Fruit fly (Drosophila melanogaster) whole organism, embryonic: ENCODE data around the gene CG17300.

ENCODE experiments used
- CG10267 ChIP-seq: fragments of 200-800 bp; sonication (Bioruptor generic); optimal IDR thresholded peaks from 2 replicates; lab custom pipeline; 2018; ENCODE audit warnings: missing biosample characterization, mild to moderate bottlenecking, missing genetic modification characterization, moderate library complexity
- CG10431 ChIP-seq: fragments of 200-800 bp; sonication (Bioruptor generic); optimal IDR thresholded peaks from 3 replicates; lab custom pipeline; 2018; ENCODE audit warnings: missing biosample characterization, mild to moderate bottlenecking, missing genetic modification characterization
- CG10979 ChIP-seq: fragments of 200-800 bp; sonication (Bioruptor generic); optimal IDR thresholded peaks from 2 replicates; lab custom pipeline; 2018; ENCODE audit warnings: missing biosample characterization, mild to moderate bottlenecking, missing genetic modification characterization, moderate library complexity
- CG11085 ChIP-seq: fragments of 200-800 bp; sonication (Bioruptor generic); IDR thresholded peaks from 2 replicates; pipeline ENCODE4 v1.3.6; 2022; ENCODE audit warnings: missing biosample characterization, missing genetic modification characterization
- CG11398 ChIP-seq: fragments of 200-800 bp; sonication (Bioruptor generic); optimal IDR thresholded peaks from 2 replicates; lab custom pipeline; 2016; ENCODE audit warnings: missing biosample characterization, missing genetic modification characterization
- CG12942 ChIP-seq: fragments of 200-800 bp; sonication (Bioruptor generic); optimal IDR thresholded peaks from 3 replicates; lab custom pipeline; 2016; ENCODE audit warnings: missing biosample characterization, missing genetic modification characterization
- CG13123 ChIP-seq: fragments of 200-800 bp; sonication (Bioruptor generic); optimal IDR thresholded peaks from 2 replicates; lab custom pipeline; 2016; ENCODE audit warnings: missing biosample characterization, missing genetic modification characterization
- CG14441 ChIP-seq: fragments of 200-800 bp; sonication (Bioruptor generic); IDR thresholded peaks from 2 replicates; pipeline ENCODE4 v1.3.6; 2022; ENCODE audit warnings: missing biosample characterization, missing genetic modification characterization
- CG15269 ChIP-seq: fragments of 200-800 bp; sonication (Bioruptor generic); optimal IDR thresholded peaks from 2 replicates; lab custom pipeline; 2018; ENCODE audit warnings: missing biosample characterization, mild to moderate bottlenecking, missing genetic modification characterization, moderate library complexity
- CG15601 ChIP-seq: fragments of 200-800 bp; sonication (Bioruptor generic); optimal IDR thresholded peaks from 3 replicates; lab custom pipeline; 2019; ENCODE audit warnings: missing biosample characterization, mild to moderate bottlenecking, missing genetic modification characterization, moderate library complexity
- CG1603 ChIP-seq: fragments of 200-800 bp; sonication (Bioruptor generic); optimal IDR thresholded peaks from 2 replicates; lab custom pipeline; 2019; ENCODE audit warnings: missing biosample characterization, mild to moderate bottlenecking, missing genetic modification characterization, moderate library complexity
- CG17359 ChIP-seq: fragments of 200-800 bp; sonication (Bioruptor generic); optimal IDR thresholded peaks from 3 replicates; lab custom pipeline; 2018; ENCODE audit warnings: missing biosample characterization, mild to moderate bottlenecking, missing genetic modification characterization, moderate library complexity
- CG18011 ChIP-seq: fragments of 200-800 bp; sonication (Bioruptor generic); optimal IDR thresholded peaks from 2 replicates; lab custom pipeline; 2017; ENCODE audit warnings: missing biosample characterization, missing genetic modification characterization, mild to moderate bottlenecking, moderate library complexity, missing genotype
- CG2202 ChIP-seq: fragments of 200-800 bp; sonication (Bioruptor generic); optimal IDR thresholded peaks from 2 replicates; lab custom pipeline; 2018; ENCODE audit warnings: missing biosample characterization, mild to moderate bottlenecking, missing genetic modification characterization
- CG34376 ChIP-seq: fragments of 200-800 bp; sonication (Bioruptor generic); optimal IDR thresholded peaks from 2 replicates; lab custom pipeline; 2018; ENCODE audit warnings: missing biosample characterization, mild to moderate bottlenecking, missing genetic modification characterization
- CG4360 ChIP-seq: fragments of 200-800 bp; sonication (Bioruptor generic); IDR thresholded peaks from 2 replicates; pipeline ENCODE4 v1.3.6; 2022; ENCODE audit warnings: missing biosample characterization, missing genetic modification characterization
- CG6683 ChIP-seq: fragments of 200-800 bp; sonication (Bioruptor generic); optimal IDR thresholded peaks from 2 replicates; lab custom pipeline; 2017; ENCODE audit warnings: missing biosample characterization, mild to moderate bottlenecking, missing genetic modification characterization, missing genetic modification reagents
- CG7372 ChIP-seq: fragments of 200-800 bp; sonication (Bioruptor generic); IDR thresholded peaks from 2 replicates; pipeline ENCODE4 v1.3.6; 2022; ENCODE audit warnings: missing biosample characterization, missing genetic modification characterization
- CG7786 ChIP-seq: fragments of 200-800 bp; sonication (Bioruptor generic); optimal IDR thresholded peaks from 2 replicates; lab custom pipeline; 2016; ENCODE audit warnings: missing biosample characterization, missing genetic modification characterization
- CG7839 ChIP-seq: fragments of 200-800 bp; sonication (Bioruptor generic); optimal IDR thresholded peaks from 3 replicates; lab custom pipeline; 2018; ENCODE audit warnings: missing biosample characterization, mild to moderate bottlenecking, missing genetic modification characterization, moderate library complexity
- CG8359 ChIP-seq: fragments of 200-800 bp; sonication (Bioruptor generic); optimal IDR thresholded peaks from 2 replicates; lab custom pipeline; 2017; ENCODE audit warnings: missing biosample characterization, mild to moderate bottlenecking, missing genetic modification characterization, borderline replicate concordance
- D ChIP-seq, 2 experiments: fragments of 200-800 bp in 1 of 2; fragments of >200 bp in 1 of 2; sonication (Bioruptor generic) in 1 of 2; optimal IDR thresholded peaks; 2 replicates in 1 of 2; 3 replicates in 1 of 2; lab custom pipeline; 2017; ENCODE audit warnings: mild to moderate bottlenecking in 1 of 2, missing biosample characterization in 1 of 2, missing genetic modification characterization in 1 of 2, missing genetic modification reagents in 1 of 2
- D19A ChIP-seq: fragments of 200-800 bp; optimal IDR thresholded peaks from 3 replicates; lab custom pipeline; 2019; ENCODE audit warnings: missing biosample characterization, mild to moderate bottlenecking, missing genetic modification characterization, moderate library complexity
- Fer2 ChIP-seq: fragments of 200-800 bp; sonication (Bioruptor generic); optimal IDR thresholded peaks from 2 replicates; lab custom pipeline; 2018; ENCODE audit warnings: missing biosample characterization, mild to moderate bottlenecking, missing genetic modification characterization, moderate library complexity
- Gsc ChIP-seq: fragments of 200-800 bp; sonication (Bioruptor generic); IDR thresholded peaks from 2 replicates; pipeline ENCODE4 v1.3.6; 2022; ENCODE audit warnings: missing biosample characterization, missing genetic modification characterization
- HLH54F ChIP-seq: fragments of 200-800 bp; sonication (Bioruptor generic); optimal IDR thresholded peaks from 3 replicates; lab custom pipeline; 2016; ENCODE audit warnings: missing biosample characterization, missing genetic modification characterization
- Hr3 ChIP-seq: fragments of 200-800 bp; sonication (Bioruptor generic); optimal IDR thresholded peaks from 3 replicates; lab custom pipeline; 2016; ENCODE audit warnings: missing biosample characterization, missing genetic modification characterization
- Lpt ChIP-seq: fragments of >200 bp; optimal IDR thresholded peaks from 2 replicates; lab custom pipeline; 2018; ENCODE audit warnings: missing biosample characterization, missing genetic modification characterization
- MESR4 ChIP-seq: fragments of 200-800 bp; sonication (Bioruptor generic); optimal IDR thresholded peaks from 2 replicates; lab custom pipeline; 2018; ENCODE audit warnings: missing biosample characterization, mild to moderate bottlenecking, missing genetic modification characterization, moderate library complexity
- Pdp1 ChIP-seq, 2 experiments: fragments of 200-800 bp; sonication (Bioruptor generic); optimal IDR thresholded peaks; 3 replicates each; lab custom pipeline; 2016; ENCODE audit warnings: missing biosample characterization in 2 of 2, missing genetic modification characterization in 2 of 2, mild to moderate bottlenecking in 1 of 2, moderate library complexity in 1 of 2
- Poxn ChIP-seq: fragments of 200-800 bp; sonication (Bioruptor generic); IDR thresholded peaks from 2 replicates; pipeline ENCODE4 v1.3.6; 2022; ENCODE audit warnings: missing biosample characterization, missing genetic modification characterization
- Ssrp ChIP-seq: fragments of 200-800 bp; sonication (Bioruptor generic); optimal IDR thresholded peaks from 2 replicates; lab custom pipeline; 2018; ENCODE audit warnings: missing biosample characterization, mild to moderate bottlenecking, missing genetic modification characterization, moderate library complexity
- bab2 ChIP-seq: fragments of 200-800 bp; sonication (Bioruptor generic); optimal IDR thresholded peaks from 2 replicates; lab custom pipeline; 2016; ENCODE audit warnings: missing biosample characterization, missing genetic modification characterization
- cg ChIP-seq: fragments of 200-800 bp; sonication (Bioruptor generic); optimal IDR thresholded peaks from 3 replicates; lab custom pipeline; 2019; ENCODE audit warnings: missing biosample characterization, mild to moderate bottlenecking, missing genetic modification characterization, moderate library complexity
- fd96Cb ChIP-seq: fragments of 200-800 bp; sonication (Bioruptor generic); optimal IDR thresholded peaks from 2 replicates; lab custom pipeline; 2018; ENCODE audit warnings: missing biosample characterization, mild to moderate bottlenecking, missing genetic modification characterization, moderate library complexity
- ftz-f1 ChIP-seq: fragments of 200-800 bp; sonication (Bioruptor generic); optimal IDR thresholded peaks from 2 replicates; lab custom pipeline; 2016; ENCODE audit warnings: missing biosample characterization, missing genetic modification characterization
- gem ChIP-seq: fragments of 200-800 bp; sonication (Bioruptor generic); optimal IDR thresholded peaks from 2 replicates; lab custom pipeline; 2019; ENCODE audit warnings: missing biosample characterization, mild to moderate bottlenecking, missing genetic modification characterization, moderate library complexity
- hth ChIP-seq: fragments of >200 bp; optimal IDR thresholded peaks from 2 replicates; lab custom pipeline; 2017; ENCODE audit warnings: inconsistent platforms
- ind ChIP-seq: fragments of 200-800 bp; sonication (Bioruptor generic); optimal IDR thresholded peaks from 3 replicates; lab custom pipeline; 2016; ENCODE audit warnings: missing biosample characterization, missing genetic modification characterization
- jumu ChIP-seq: fragments of 200-800 bp; sonication (Bioruptor generic); optimal IDR thresholded peaks from 3 replicates; lab custom pipeline; 2016; ENCODE audit warnings: missing biosample characterization, missing genetic modification characterization
- kay ChIP-seq: fragments of 200-800 bp; sonication (Bioruptor generic); optimal IDR thresholded peaks from 2 replicates; lab custom pipeline; 2016; ENCODE audit warnings: missing biosample characterization, missing genetic modification characterization
- nerfin-2 ChIP-seq: fragments of 200-800 bp; sonication (Bioruptor generic); IDR thresholded peaks from 2 replicates; pipeline ENCODE4 v1.3.6; 2022; ENCODE audit warnings: missing biosample characterization, missing genetic modification characterization; ENCODE audit not compliant: partially characterized antibody
- pita ChIP-seq: fragments of 200-800 bp; sonication (Bioruptor generic); optimal IDR thresholded peaks from 2 replicates; lab custom pipeline; 2017; ENCODE audit warnings: missing biosample characterization, mild to moderate bottlenecking, missing genetic modification characterization
- ro ChIP-seq: fragments of 200-800 bp; sonication (Bioruptor generic); IDR thresholded peaks from 2 replicates; pipeline ENCODE4 v1.3.6; 2022; ENCODE audit warnings: missing biosample characterization, missing genetic modification characterization
- sens ChIP-seq: fragments of 200-800 bp; sonication (Bioruptor generic); peaks from one replicate; lab custom pipeline; 2016; ENCODE audit warnings: missing biosample characterization, missing genetic modification characterization
- sr ChIP-seq: fragments of 200-800 bp; sonication (Bioruptor generic); IDR thresholded peaks from 3 replicates; pipeline ENCODE4 v1.3.6; 2022; ENCODE audit warnings: missing biosample characterization, missing genetic modification characterization
- ssp ChIP-seq: fragments of 200-800 bp; sonication (Bioruptor generic); IDR thresholded peaks from 2 replicates; pipeline ENCODE4 v1.3.6; 2022; ENCODE audit warnings: missing biosample characterization, missing genetic modification characterization
- stc ChIP-seq: fragments of 200-800 bp; sonication (Bioruptor generic); IDR thresholded peaks from 2 replicates; pipeline ENCODE4 v1.3.6; 2022; ENCODE audit warnings: missing biosample characterization, missing genetic modification characterization
- stwl ChIP-seq: fragments of 200-800 bp; sonication (Bioruptor generic); optimal IDR thresholded peaks from 3 replicates; lab custom pipeline; 2018; ENCODE audit warnings: missing biosample characterization, mild to moderate bottlenecking, missing genetic modification characterization, moderate library complexity
- tx ChIP-seq: fragments of 200-800 bp; sonication (Bioruptor generic); optimal IDR thresholded peaks from 2 replicates; lab custom pipeline; 2016; ENCODE audit warnings: missing biosample characterization, missing genetic modification characterization
- vfl ChIP-seq: fragments of 200-800 bp; sonication (Bioruptor generic); optimal IDR thresholded peaks from 2 replicates; lab custom pipeline; 2016; ENCODE audit warnings: missing biosample characterization, missing genetic modification characterization

The CG17300 gene

DNA sequence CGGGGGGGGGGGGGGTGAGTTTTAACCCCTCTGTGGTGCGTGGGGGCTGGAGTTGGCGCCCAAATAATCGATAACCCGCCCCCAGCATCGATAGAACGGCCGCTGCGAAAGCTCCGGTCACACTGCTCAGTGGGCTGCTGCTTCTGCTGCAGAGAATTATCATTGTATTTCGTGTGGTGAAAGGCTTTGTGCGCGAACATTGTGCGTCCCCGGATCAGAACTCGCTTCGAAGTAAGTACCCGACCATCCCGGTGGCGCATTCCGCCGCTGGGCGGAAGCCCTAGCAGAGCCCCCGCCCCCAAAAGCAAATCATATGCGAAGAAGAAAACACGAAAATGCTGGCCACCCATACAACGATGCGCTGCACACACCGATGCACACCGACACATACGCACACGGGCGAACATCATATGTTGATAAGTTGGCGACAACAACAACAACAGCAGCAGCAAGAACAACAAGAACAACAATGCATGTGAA, 42.7 kb downstream of the CG17300 start, which contains the start of gene Syx13 (continued):
- TF ChIP-seq CG1603 (peak; percentile 68), CG15601 (tag; lab: Kevin White, UChicago) (no peak), tx (GFP tag; lab: Kevin White, UChicago) (no peak), CG8359 (GFP tag; lab: Kevin White, UChicago) (no peak), Hr3 (GFP tag; lab: Kevin White, UChicago) (no peak), sr (GFP tag; lab: Robert Waterston, UW) (peak; percentile 59; the same call in 1 of the 3 replicates), CG11085 (GFP tag; lab: Robert Waterston, UW) (no peak), CG18011 (GFP tag; lab: Kevin White, UChicago) (no peak), CG12942 (no peak), bab2 (GFP tag; lab: Kevin White, UChicago) (no peak), CG14441 (GFP tag; lab: Robert Waterston, UW) (peak; percentile 8; the same call in 1 of the 2 replicates), CG10267 (tag; lab: Kevin White, UChicago) (peak; percentile 41), CG15269 (tag; lab: Kevin White, UChicago) (no peak), pita (GFP tag; lab: Kevin White, UChicago) (no peak), ftz-f1 (peak; percentile 19), CG7839 (no peak), Fer2 (tag; lab: Kevin White, UChicago) (no peak), sens (GFP tag; lab: Kevin White, UChicago) (peak; percentile 25), CG11398 (GFP tag; lab: Kevin White, UChicago) (no peak), cg (peak; percentile 98), stc (GFP tag; lab: Robert Waterston, UW) (no peak), Ssrp (tag; lab: Kevin White, UChicago) (no peak), Pdp1 (GFP tag; optimal IDR thresholded peaks at IDR 0.05; lab: Kevin White, UChicago) (peak in 1 of 2 experiments; percentile 8), CG7372 (GFP tag; lab: Robert Waterston, UW) (no peak), D (optimal IDR thresholded peaks at IDR 0.05; lab: Kevin White, UChicago) (no peak), D (GFP tag; optimal IDR thresholded peaks at IDR 0.05; lab: Kevin White, UChicago) (no peak), fd96Cb (tag; lab: Kevin White, UChicago) (no peak), stwl (tag; lab: Kevin White, UChicago) (peak; percentile 28), HLH54F (GFP tag; lab: Kevin White, UChicago) (no peak), kay (GFP tag; lab: Kevin White, UChicago) (peak; percentile 57), CG7786 (no peak), CG10431 (no peak), ro (GFP tag; lab: Robert Waterston, UW) (no peak), ind (GFP tag; lab: Kevin White, UChicago) (no peak), hth (lab: Kevin White, UChicago) (no peak), ssp (0 out of 2 replicates have a peak, but pooled peaks have one; percentile 19), nerfin-2 (GFP tag; lab: Robert Waterston, UW) (peak; percentile 58), MESR4 (peak; percentile 92), CG4360 (GFP tag; lab: Robert Waterston, UW) (peak; percentile 99), CG10979 (tag; lab: Kevin White, UChicago) (peak; percentile 11), CG6683 (GFP tag; lab: Kevin White, UChicago) (peak; percentile 40), Lpt (GFP tag; lab: Kevin White, UChicago) (no peak), CG13123 (no peak), jumu (no peak), CG17359 (tag; lab: Kevin White, UChicago) (no peak), CG34376 (GFP tag; lab: Kevin White, UChicago) (peak; percentile 75), D19A (tag; lab: Kevin White, UChicago) (no peak), Gsc (GFP tag; lab: Robert Waterston, UW) (no peak), Poxn (GFP tag; lab: Robert Waterston, UW) (no peak), CG2202 (tag; lab: Kevin White, UChicago) (no peak), gem (tag; lab: Kevin White, UChicago) (no peak), vfl (GFP tag; lab: Kevin White, UChicago) (no peak)
